Worm (Caenorhabditis elegans) whole organism, early embryonic: ENCODE results near the gene T05E12.3.

Source experiments
- hmbx-1 ChIP-seq: sonication (generic microtip); optimal IDR thresholded peaks from 2 replicates; lab custom pipeline; 2016; ENCODE audit warnings: mild to moderate bottlenecking, missing genetic modification characterization, missing compliant biosample characterization
- hmg-4 ChIP-seq: fragments of 200-800 bp; sonication (Bioruptor generic); optimal IDR thresholded peaks from 2 replicates; lab custom pipeline; 2018; ENCODE audit warnings: mild to moderate bottlenecking, missing genetic modification characterization, missing compliant biosample characterization
- pes-1 ChIP-seq: fragments of 200-800 bp; sonication (Bioruptor generic); IDR thresholded peaks from 2 replicates; pipeline ENCODE4 v1.3.6; 2022; ENCODE audit warnings: missing genetic modification reagents, missing genetic modification characterization, missing compliant biosample characterization

ce11 chrV:17075900-17076299 lies 1.9 kb downstream of the T05E12.3 start, which contains the start of gene str-125:
- TF ChIP-seq hmbx-1 (tag; lab: Kevin White, UChicago) (no peak), pes-1 (GFP tag; lab: Robert Waterston, UW) (no peak), hmg-4 (GFP tag; lab: Kevin White, UChicago) (no peak)
